Worm (Caenorhabditis elegans): ENCODE data around the gene Y16B4A.2.

Y16B4A.2 gene

DNA sequence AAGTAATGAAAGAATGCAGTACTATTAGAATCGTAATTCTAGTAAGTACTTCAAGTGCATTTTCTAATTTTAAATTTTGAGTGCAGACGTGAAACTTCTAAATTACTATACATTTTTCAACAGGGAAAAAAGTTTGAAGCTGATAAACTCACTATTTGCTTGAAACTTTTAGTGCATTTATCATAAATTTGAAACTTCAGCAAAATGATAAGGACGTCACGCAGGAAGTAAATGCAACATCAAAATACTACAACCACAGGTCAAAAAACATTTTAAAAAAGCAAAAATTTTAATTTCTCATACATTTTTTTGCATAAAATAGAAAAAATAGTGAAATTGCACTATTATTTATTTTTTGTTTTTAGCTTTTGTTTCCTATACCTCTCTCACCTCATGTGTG lies 32.2 kb downstream of the Y16B4A.2 start:
- no peak for TF ChIP-seq hlh-11 (tag; optimal IDR thresholded peaks at IDR 0.05)
- TF ChIP-seq set-16 (GFP tag; IDR thresholded peaks at IDR 0.05), result no peak
- no peak for TF ChIP-seq nhr-48 (tag; optimal IDR thresholded peaks at IDR 0.05)
- TF ChIP-seq nhr-28 (tag; optimal IDR thresholded peaks at IDR 0.05), result peak; percentile 5
- peak; percentile 9 for TF ChIP-seq pqm-1 (tag; optimal IDR thresholded peaks at IDR 0.05)
- no peak for TF ChIP-seq T20F7.1 (GFP tag; optimal IDR thresholded peaks at IDR 0.05)
- TF ChIP-seq aly-2 (tag; optimal IDR thresholded peaks at IDR 0.05), result no peak
- no peak for TF ChIP-seq D1046.2 (GFP tag; IDR thresholded peaks at IDR 0.05)
- no peak for TF ChIP-seq daf-16 (GFP tag; optimal IDR thresholded peaks at IDR 0.05)
- peak; percentile 35 for TF ChIP-seq daf-16 (tag; optimal IDR thresholded peaks at IDR 0.05)
- no peak for TF ChIP-seq nhr-25 (tag; optimal IDR thresholded peaks at IDR 0.05; ENCODE audit: borderline replicate concordance, insufficient read depth)

ce11 chrX:14737623-14738022 lies 34.0 kb downstream of the Y16B4A.2 start:
- peak in 1 of 2 experiments; percentile 50 for TF ChIP-seq unc-62 (GFP tag; optimal IDR thresholded peaks at IDR 0.05 in 1 of 2)
- no peak for TF ChIP-seq unc-62 (tag; optimal IDR thresholded peaks at IDR 0.05)
- TF ChIP-seq aha-1 (tag), result peak; percentile 91
- TF ChIP-seq ceh-20 (GFP tag; IDR thresholded peaks at IDR 0.05), result no peak

ce11 chrX:14736955-14737621 lies 34.6 kb downstream of the Y16B4A.2 start:
- peak; percentile 6 for TF ChIP-seq dve-1 (tag; optimal IDR thresholded peaks at IDR 0.05; ENCODE audit: insufficient read depth)
- no peak for TF ChIP-seq zag-1 (tag; optimal IDR thresholded peaks at IDR 0.05)
- no peak for TF ChIP-seq aly-2 (tag; optimal IDR thresholded peaks at IDR 0.05)
- no peak for TF ChIP-seq T26A8.4 (GFP tag; IDR thresholded peaks at IDR 0.05)
- peak; percentile 28 for TF ChIP-seq hlh-30 (tag; optimal IDR thresholded peaks at IDR 0.05; ENCODE audit: insufficient read depth)
- peak in 1 of 2 experiments; percentile 58 for TF ChIP-seq unc-62 (GFP tag; optimal IDR thresholded peaks at IDR 0.05 in 1 of 2)
- no peak for TF ChIP-seq unc-62 (tag; optimal IDR thresholded peaks at IDR 0.05)
- TF ChIP-seq lim-7 (GFP tag; IDR thresholded peaks at IDR 0.05), result no peak
- 0 out of 2 replicates have a peak, but pooled peaks have one; percentile 14 for TF ChIP-seq F44E2.7 (GFP tag; IDR thresholded peaks at IDR 0.05)
- TF ChIP-seq dmd-6 (GFP tag; IDR thresholded peaks at IDR 0.05), result peak; percentile 13; the same call in 1 of the 2 replicates
- TF ChIP-seq ceh-20 (GFP tag; IDR thresholded peaks at IDR 0.05), result peak; percentile 57; the same call in 1 of the 2 replicates
- TF ChIP-seq mdl-1 (tag; optimal IDR thresholded peaks at IDR 0.05), result peak in 1 of 2 experiments; percentile 5
- TF ChIP-seq tag-97 (GFP tag; IDR thresholded peaks at IDR 0.05), result no peak
- peak; percentile 24 for TF ChIP-seq pqm-1 (tag; optimal IDR thresholded peaks at IDR 0.05)
- no peak for TF ChIP-seq zip-11 (GFP tag; IDR thresholded peaks at IDR 0.05)

DNA sequence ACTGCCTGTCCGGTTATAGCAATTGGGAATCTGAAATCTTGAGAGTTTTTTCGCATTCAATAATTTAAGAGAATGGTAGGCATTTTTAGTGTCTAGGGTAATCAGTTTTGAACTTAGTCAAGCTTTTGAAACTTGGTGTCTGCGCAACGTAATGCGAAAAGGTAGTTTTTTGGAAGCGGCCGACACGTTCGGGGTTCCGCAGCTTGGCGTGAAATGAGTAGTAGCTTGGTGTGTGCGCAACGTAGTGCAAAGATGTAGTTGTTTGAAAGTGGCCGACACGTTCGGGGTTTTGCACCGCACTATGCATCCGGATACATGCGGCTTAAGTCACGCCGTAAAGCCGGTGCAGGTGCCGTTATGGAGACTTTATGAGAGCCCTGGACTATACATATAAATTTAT lies 35.4 kb downstream of the Y16B4A.2 start:
- TF ChIP-seq spr-3 (GFP tag; optimal IDR thresholded peaks at IDR 0.05) (no peak), snpc-1.2 (GFP tag; IDR thresholded peaks at IDR 0.05) (no peak), snpc-4 (tag; optimal IDR thresholded peaks at IDR 0.05) (peak; percentile 5), sdz-12 (GFP tag; optimal IDR thresholded peaks at IDR 0.05) (no peak)

DNA sequence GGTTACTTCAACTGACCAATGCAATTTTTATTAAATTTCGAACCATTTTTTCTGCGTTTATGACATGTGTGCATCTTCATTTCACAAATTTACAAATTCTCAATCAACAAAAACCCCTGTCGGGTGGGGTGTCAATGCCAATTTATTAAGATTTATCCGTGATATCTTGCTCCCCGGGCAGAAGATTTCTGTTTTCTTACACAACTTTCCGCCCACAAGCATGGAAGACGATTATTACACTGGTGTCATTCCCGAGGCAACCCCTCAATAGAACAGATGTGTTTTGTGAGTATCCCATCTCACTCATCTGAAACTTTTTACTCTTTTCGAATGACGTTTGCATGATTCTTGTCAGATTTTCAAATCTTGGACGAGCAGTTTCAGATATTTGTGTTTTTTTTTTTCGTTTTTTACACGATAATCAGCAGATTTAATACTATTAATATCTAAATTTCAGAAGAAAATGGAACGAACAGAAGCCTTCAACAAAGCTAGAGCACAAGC lies 39.8 kb downstream of the Y16B4A.2 start, which contains the start of gene F33C8.4:
F33C8.4 (plus strand) TSS at position 454 of the 504 bp plus-strand sequence.
- TF ChIP-seq daf-16 (GFP tag; optimal IDR thresholded peaks at IDR 0.05), result peak in 1 of 2 experiments; percentile 50
- no peak for TF ChIP-seq daf-16 (tag; optimal IDR thresholded peaks at IDR 0.05)
- TF ChIP-seq egl-43 (GFP tag; IDR thresholded peaks at IDR 0.05), result no peak
- peak; percentile 55 for TF ChIP-seq aha-1 (tag)

DNA sequence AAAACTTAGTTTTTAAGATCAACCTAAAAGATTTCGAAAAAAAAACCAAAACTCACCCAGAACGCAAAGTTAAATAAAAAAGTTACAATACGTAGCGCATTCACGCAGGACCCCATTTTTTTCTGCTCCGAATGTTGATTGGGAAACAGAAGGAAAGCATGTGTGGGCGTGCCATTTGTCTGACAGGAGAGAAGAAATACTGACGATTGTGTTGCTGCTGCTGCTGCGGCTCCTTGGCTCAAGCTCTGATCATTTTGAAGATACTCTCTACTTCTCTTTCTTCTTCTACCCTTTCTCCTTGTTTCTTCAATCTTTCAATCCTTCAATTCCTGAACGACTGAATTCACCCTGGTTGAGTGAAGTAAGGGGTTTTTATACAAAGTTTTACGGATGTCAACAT lies 42.3 kb downstream of the Y16B4A.2 start, which contains the start of gene tsp-8:
tsp-8 (minus strand) TSS at position 185 of the 400 bp plus-strand sequence.
- no peak for TF ChIP-seq egl-43 (GFP tag; IDR thresholded peaks at IDR 0.05)
- no peak for TF ChIP-seq ceh-82 (tag; optimal IDR thresholded peaks at IDR 0.05)
- no peak for TF ChIP-seq nhr-25 (tag; optimal IDR thresholded peaks at IDR 0.05; ENCODE audit: borderline replicate concordance, insufficient read depth)
- no peak for TF ChIP-seq nhr-48 (tag; optimal IDR thresholded peaks at IDR 0.05)
- TF ChIP-seq nhr-111 (GFP tag; optimal IDR thresholded peaks at IDR 0.05), result no peak
- TF ChIP-seq daf-16 (GFP tag; optimal IDR thresholded peaks at IDR 0.05), result no peak
- TF ChIP-seq daf-16 (tag; optimal IDR thresholded peaks at IDR 0.05), result no peak
- no peak for TF ChIP-seq Y75B8A.6 (GFP tag; IDR thresholded peaks at IDR 0.05)
- TF ChIP-seq spr-3 (GFP tag; optimal IDR thresholded peaks at IDR 0.05), result no peak
- TF ChIP-seq egl-27 (tag; optimal IDR thresholded peaks at IDR 0.05), result no peak
